Fruit fly (Drosophila melanogaster): ENCODE results near the gene Wee1.

DNA sequence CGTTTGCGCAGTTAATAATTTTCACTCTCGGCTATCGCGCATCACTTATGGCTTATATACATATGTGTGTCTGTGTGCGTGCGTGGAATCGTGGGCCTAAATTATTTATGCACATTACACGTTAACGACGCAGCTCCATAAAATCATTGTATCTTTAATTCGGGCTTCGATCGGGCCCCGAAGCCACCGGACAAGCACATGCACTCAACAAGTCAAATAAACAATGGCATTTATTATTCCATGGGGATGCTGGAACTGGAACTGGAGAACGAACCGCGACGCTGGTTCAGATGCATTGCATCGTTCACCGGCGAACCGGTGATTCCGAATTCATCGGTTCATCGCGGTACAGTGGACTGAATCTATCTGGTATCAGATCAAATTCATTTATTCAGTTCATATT, 34.6 kb upstream of the Wee1 start, which contains the start of gene ihog:
- no peak for TF ChIP-seq CG5204 (GFP tag; optimal IDR thresholded peaks at IDR 0.05)
- TF ChIP-seq kay (GFP tag; ENCODE audit: borderline replicate concordance) = no peak
- no peak for TF ChIP-seq Crg-1 (GFP tag; optimal IDR thresholded peaks at IDR 0.05)
- TF ChIP-seq tj (GFP tag; optimal IDR thresholded peaks at IDR 0.05) = no peak
- TF ChIP-seq cnc (optimal IDR thresholded peaks at IDR 0.05) = no peak
- peak; percentile 33 for TF ChIP-seq Mnt (GFP tag; optimal IDR thresholded peaks at IDR 0.05)
- TF ChIP-seq Hr96 (GFP tag; optimal IDR thresholded peaks at IDR 0.05) = no peak
- no peak for TF ChIP-seq cic (GFP tag; optimal IDR thresholded peaks at IDR 0.05)
